Worm (Caenorhabditis elegans): ENCODE measurements around the gene col-156.

col-156 gene

DNA sequence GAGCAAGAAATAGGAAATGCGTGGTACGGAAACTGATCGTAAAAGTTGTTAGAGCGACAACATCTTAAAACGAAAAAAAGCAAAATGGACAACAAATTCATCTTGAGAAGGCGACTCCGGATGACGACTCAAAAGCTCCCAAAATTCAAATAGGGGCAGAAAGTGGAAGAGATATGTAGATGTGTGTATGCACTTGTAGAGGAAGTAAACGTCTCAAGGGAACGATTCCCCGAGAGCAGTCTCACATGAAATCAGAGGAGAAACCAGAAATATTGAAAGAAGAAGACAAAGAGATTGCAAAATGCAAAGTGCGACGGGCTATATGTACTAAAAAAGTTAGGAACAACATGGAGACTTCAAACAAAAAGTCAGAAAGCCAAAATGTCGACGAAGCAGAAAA, 6.7 kb downstream of the col-156 start, which contains the start of gene F57B7.2:
F57B7.2 (minus strand) TSS at position 101 of the 400 bp plus-strand sequence.
- TF ChIP-seq lir-1 (GFP tag; conservative IDR thresholded peaks at IDR 0.05) (no peak), rpc-1 (optimal IDR thresholded peaks at IDR 0.05) (no peak), rpc-1 (tag; optimal IDR thresholded peaks at IDR 0.05) (no peak), F22D6.2 (tag; optimal IDR thresholded peaks at IDR 0.05) (no peak), K12H6.12 (tag; optimal IDR thresholded peaks at IDR 0.05) (no peak), lin-54 (GFP tag; optimal IDR thresholded peaks at IDR 0.05) (no peak), nhr-120 (GFP tag; IDR thresholded peaks at IDR 0.05) (no peak), chd-7 (tag; optimal IDR thresholded peaks at IDR 0.05) (no peak), akir-1 (GFP tag; optimal IDR thresholded peaks at IDR 0.05) (no peak), hsf-1 (GFP tag; IDR thresholded peaks at IDR 0.05) (no peak), ztf-28 (GFP tag; IDR thresholded peaks at IDR 0.05) (no peak), hlh-26 (GFP tag; conservative IDR thresholded peaks at IDR 0.05) (no peak), madf-6 (GFP tag; IDR thresholded peaks at IDR 0.05) (no peak), hrde-1 (tag; optimal IDR thresholded peaks at IDR 0.05; ENCODE audit: borderline replicate concordance) (no peak), rec-8 (tag; optimal IDR thresholded peaks at IDR 0.05) (no peak), rcor-1 (GFP tag; IDR thresholded peaks at IDR 0.05) (no peak), zim-3 (tag; optimal IDR thresholded peaks at IDR 0.05) (no peak)

DNA sequence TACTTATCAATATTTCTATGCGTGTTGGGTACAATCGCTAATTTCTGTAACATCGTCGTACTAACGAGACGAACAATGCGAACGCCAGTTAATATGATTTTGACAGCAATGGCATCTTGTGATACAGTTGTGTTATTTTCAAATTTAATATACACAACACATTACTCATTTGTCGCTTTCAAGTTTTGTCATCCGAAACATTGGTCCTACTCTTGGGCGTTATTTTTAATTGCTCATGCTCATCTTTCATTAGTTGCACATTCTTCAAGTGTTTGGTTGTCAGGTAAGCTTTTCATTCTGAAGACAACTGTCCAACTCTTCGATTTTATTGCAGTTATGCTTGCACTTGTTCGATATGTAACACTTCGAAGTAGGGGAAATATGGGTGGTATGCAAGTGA, 11.0 kb downstream of the col-156 start:
- TF ChIP-seq snpc-1.1 (tag; optimal IDR thresholded peaks at IDR 0.05; ENCODE audit: insufficient read depth): no peak
- no peak for TF ChIP-seq F55B11.4 (tag; optimal IDR thresholded peaks at IDR 0.05; ENCODE audit: borderline replicate concordance, insufficient read depth)
- no peak for TF ChIP-seq B0035.1 (tag; optimal IDR thresholded peaks at IDR 0.05)
- TF ChIP-seq nfya-2 (GFP tag; IDR thresholded peaks at IDR 0.05): no peak
- TF ChIP-seq cebp-1 (GFP tag; IDR thresholded peaks at IDR 0.05): no peak
- no peak for TF ChIP-seq cebp-1 (tag; optimal IDR thresholded peaks at IDR 0.05)
- no peak for TF ChIP-seq aptf-2 (GFP tag; conservative IDR thresholded peaks at IDR 0.05)
- TF ChIP-seq lir-1 (GFP tag; conservative IDR thresholded peaks at IDR 0.05): no peak

DNA sequence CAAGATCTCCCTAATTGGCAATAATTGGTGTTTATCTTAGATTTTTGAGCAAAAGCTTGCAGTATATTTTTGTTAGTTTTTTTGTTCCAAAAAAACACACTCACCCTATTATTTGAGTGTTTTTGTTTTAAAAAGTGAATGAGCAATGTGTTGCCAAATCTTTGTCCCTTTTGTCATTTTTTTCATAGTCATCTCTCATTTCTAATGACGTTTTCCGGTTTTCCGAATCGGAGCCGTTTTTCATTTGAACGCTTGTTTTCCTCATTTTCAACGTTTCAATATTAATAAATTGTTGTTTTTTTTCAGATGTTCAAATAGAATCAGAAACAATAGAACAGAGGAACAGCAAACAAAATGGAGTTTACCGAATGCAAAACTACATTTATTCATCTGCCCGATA, 11.7 kb downstream of the col-156 start, which contains the start of gene dmsr-1:
dmsr-1 (plus strand) TSS at position 301 of the 400 bp plus-strand sequence.
- TF ChIP-seq lsy-27 (tag; optimal IDR thresholded peaks at IDR 0.05; ENCODE audit: borderline replicate concordance, insufficient read depth) (no peak), hlh-26 (GFP tag; conservative IDR thresholded peaks at IDR 0.05) (no peak), rec-8 (tag; optimal IDR thresholded peaks at IDR 0.05) (no peak), nhr-179 (tag; optimal IDR thresholded peaks at IDR 0.05) (no peak)

DNA sequence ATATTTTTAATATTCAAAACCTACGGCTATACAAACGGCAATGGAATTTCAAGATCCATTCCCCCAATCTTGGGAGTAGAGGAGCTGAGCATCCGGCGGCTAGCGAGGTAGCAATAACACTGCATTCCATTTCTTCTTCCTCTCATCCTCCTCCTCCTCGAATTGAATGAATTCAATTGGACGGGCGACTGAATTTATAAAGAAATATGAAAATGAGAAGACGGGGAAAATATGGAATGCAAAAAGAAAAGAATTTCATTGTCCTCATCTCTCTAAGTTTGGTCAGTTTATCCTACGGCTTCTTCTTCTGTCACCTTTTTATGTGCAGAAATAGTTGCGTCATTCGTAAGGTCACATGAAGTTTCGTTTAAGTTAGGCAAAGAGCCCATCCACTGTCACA, 13.8 kb downstream of the col-156 start:
- no peak for TF ChIP-seq nfyb-1 (GFP tag; IDR thresholded peaks at IDR 0.05)
- TF ChIP-seq ceh-100 (GFP tag; IDR thresholded peaks at IDR 0.05): no peak
- no peak for TF ChIP-seq chd-7 (tag; optimal IDR thresholded peaks at IDR 0.05)
- TF ChIP-seq rcor-1 (GFP tag; IDR thresholded peaks at IDR 0.05): no peak
- no peak for TF ChIP-seq lin-54 (GFP tag; optimal IDR thresholded peaks at IDR 0.05)
- no peak for TF ChIP-seq F52B5.7 (tag; optimal IDR thresholded peaks at IDR 0.05)
- no peak for TF ChIP-seq T07F8.4 (tag; optimal IDR thresholded peaks at IDR 0.05)
- TF ChIP-seq atf-7 (tag; optimal IDR thresholded peaks at IDR 0.05): no peak
- TF ChIP-seq rpc-1 (optimal IDR thresholded peaks at IDR 0.05): no peak
- TF ChIP-seq rpc-1 (tag; optimal IDR thresholded peaks at IDR 0.05): no peak
- TF ChIP-seq Y56A3A.18 (GFP tag; IDR thresholded peaks at IDR 0.05): no peak
- TF ChIP-seq tlf-1 (GFP tag; optimal IDR thresholded peaks at IDR 0.05): no peak
- TF ChIP-seq F22D6.2 (tag; optimal IDR thresholded peaks at IDR 0.05): no peak
- no peak for TF ChIP-seq akir-1 (GFP tag; optimal IDR thresholded peaks at IDR 0.05)
- no peak for TF ChIP-seq dpff-1 (tag; optimal IDR thresholded peaks at IDR 0.05)
- TF ChIP-seq nfya-2 (GFP tag; IDR thresholded peaks at IDR 0.05): no peak
- TF ChIP-seq athp-1 (tag; optimal IDR thresholded peaks at IDR 0.05): no peak
- no peak for TF ChIP-seq F37B4.10 (GFP tag; IDR thresholded peaks at IDR 0.05)
- TF ChIP-seq mcd-1 (GFP tag; IDR thresholded peaks at IDR 0.05): no peak
- TF ChIP-seq ceh-40 (GFP tag; IDR thresholded peaks at IDR 0.05): no peak

Data from whole organism, young adult.